Fruit fly (Drosophila melanogaster) whole organism, prepupa: Measurements from ENCODE around the gene ND-B16.6.

Experiments used
- Blimp-1 ChIP-seq: fragments of 200-800 bp; sonication (Bioruptor generic); optimal IDR thresholded peaks from 3 replicates; lab custom pipeline; 2017; ENCODE audit warnings: missing biosample characterization, missing genetic modification characterization, mild to moderate bottlenecking, moderate library complexity, missing genetic modification reagents
- CG11294 ChIP-seq: fragments of 200-800 bp; sonication (Bioruptor generic); IDR thresholded peaks from 2 replicates; pipeline ENCODE4 v1.3.6; 2022; ENCODE audit warnings: missing biosample characterization, missing genetic modification characterization
- CG1621 ChIP-seq: fragments of 200-800 bp; sonication (Bioruptor generic); optimal IDR thresholded peaks from 3 replicates; lab custom pipeline; 2018; ENCODE audit warnings: missing biosample characterization, mild to moderate bottlenecking, missing genetic modification characterization
- Hr39 ChIP-seq: fragments of 200-800 bp; sonication (Bioruptor generic); optimal IDR thresholded peaks from 2 replicates; lab custom pipeline; 2016; ENCODE audit warnings: missing biosample characterization, missing genetic modification characterization
- Lpt ChIP-seq: fragments of 200-800 bp; sonication (Bioruptor generic); optimal IDR thresholded peaks from 3 replicates; lab custom pipeline; 2016; ENCODE audit warnings: missing biosample characterization, missing genetic modification characterization
- cyc ChIP-seq: fragments of 200-800 bp; sonication (Bioruptor generic); optimal IDR thresholded peaks from 3 replicates; lab custom pipeline; 2016; ENCODE audit warnings: missing biosample characterization, missing genetic modification characterization
- dsx ChIP-seq: fragments of 200-800 bp; optimal IDR thresholded peaks from 3 replicates; lab custom pipeline; 2019; ENCODE audit warnings: missing biosample characterization, mild to moderate bottlenecking, missing genetic modification characterization, moderate library complexity; ENCODE audit not compliant: poor library complexity, severe bottlenecking
- fd59A ChIP-seq: fragments of 200-800 bp; sonication (Bioruptor generic); optimal IDR thresholded peaks from 2 replicates; lab custom pipeline; 2017; ENCODE audit warnings: missing biosample characterization, mild to moderate bottlenecking, missing genetic modification characterization, missing genetic modification reagents
- topi ChIP-seq: fragments of 200-800 bp; sonication (Bioruptor generic); optimal IDR thresholded peaks from 3 replicates; lab custom pipeline; 2016; ENCODE audit warnings: missing biosample characterization, missing genetic modification characterization

DNA sequence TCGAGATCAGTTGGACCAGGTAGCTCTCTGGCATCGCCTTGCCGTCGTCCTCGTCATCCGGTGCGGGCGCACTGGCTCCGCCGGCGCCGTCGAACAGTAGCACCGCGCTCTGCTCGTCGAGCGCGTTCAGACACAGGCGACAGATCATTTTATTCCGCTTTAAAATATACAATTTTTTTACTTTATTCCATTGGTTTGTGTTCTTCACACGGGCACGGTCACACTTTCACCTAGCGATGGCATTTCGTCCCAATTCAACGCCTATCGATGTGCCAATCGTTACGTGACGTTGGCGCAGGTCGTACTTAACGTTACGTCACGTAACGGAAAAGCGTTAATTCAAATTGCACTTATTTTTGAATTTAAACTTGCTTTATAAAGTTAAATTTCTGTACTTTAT lies 49.1 kb downstream of the ND-B16.6 start, which contains the start of gene CG12219:
- TF ChIP-seq dsx (GFP tag; lab: Kevin White, UChicago) (no peak), CG11294 (no peak), topi (GFP tag; lab: Kevin White, UChicago) (no peak), CG1621 (tag; lab: Kevin White, UChicago) (no peak), Lpt (GFP tag; lab: Kevin White, UChicago) (no peak), cyc (GFP tag; lab: Kevin White, UChicago) (no peak), Hr39 (GFP tag; lab: Kevin White, UChicago) (no peak), fd59A (GFP tag; lab: Kevin White, UChicago) (no peak), Blimp-1 (no peak)
